Worm (Caenorhabditis elegans) whole organism, young adult: ENCODE results near the gene epg-4.

Experiments used
- B0019.2 ChIP-seq: fragments of 200-800 bp; sonication (Bioruptor generic); conservative IDR thresholded peaks from 2 replicates; pipeline ENCODE4 v1.3.6; 2022; ENCODE audit warnings: missing genetic modification reagents, missing genetic modification characterization, missing compliant biosample characterization
- C17E4.6 ChIP-seq: fragments of 200-800 bp; sonication (Bioruptor generic); IDR thresholded peaks from 2 replicates; pipeline ENCODE4 v1.3.6; 2022; ENCODE audit warnings: missing genetic modification reagents, missing genetic modification characterization, missing compliant biosample characterization
- D2030.7 ChIP-seq: fragments of 200-800 bp; sonication (Bioruptor generic); IDR thresholded peaks from 2 replicates; pipeline ENCODE4 v1.3.6; 2022; ENCODE audit warnings: missing genetic modification reagents, missing genetic modification characterization, missing compliant biosample characterization
- F22D6.2 ChIP-seq: sonication (generic microtip); optimal IDR thresholded peaks from 2 replicates; lab custom pipeline; 2016; ENCODE audit warnings: mild to moderate bottlenecking, missing genetic modification characterization, missing compliant biosample characterization
- F33H1.4 ChIP-seq: fragments of 200-800 bp; sonication (Bioruptor generic); IDR thresholded peaks from 2 replicates; pipeline ENCODE4 v1.3.6; 2022; ENCODE audit warnings: missing genetic modification reagents, missing genetic modification characterization, missing compliant biosample characterization
- F39B2.1 ChIP-seq: fragments of 200-800 bp; sonication (Bioruptor generic); IDR thresholded peaks from 2 replicates; pipeline ENCODE4 v1.3.6; 2022; ENCODE audit warnings: missing genetic modification reagents, missing genetic modification characterization, missing compliant biosample characterization
- K12H6.12 ChIP-seq: fragments of 200-800 bp; sonication (Bioruptor generic); optimal IDR thresholded peaks from 2 replicates; lab custom pipeline; 2018; ENCODE audit warnings: mild to moderate bottlenecking, missing genetic modification characterization, missing compliant biosample characterization
- Y53G8AR.9 ChIP-seq: fragments of 200-800 bp; sonication (Bioruptor generic); conservative IDR thresholded peaks from 2 replicates; pipeline ENCODE4 v1.3.6; 2022; ENCODE audit warnings: missing genetic modification reagents, missing genetic modification characterization, missing compliant biosample characterization
- Y56A3A.18 ChIP-seq: fragments of 200-800 bp; sonication (Bioruptor generic); IDR thresholded peaks from 2 replicates; pipeline ENCODE4 v1.3.6; 2022; ENCODE audit warnings: missing genetic modification reagents, missing genetic modification characterization, missing compliant biosample characterization
- Y67H2A.10 ChIP-seq: fragments of 200-800 bp; sonication (Bioruptor generic); conservative IDR thresholded peaks from 2 replicates; pipeline ENCODE4 v1.3.6; 2022; ENCODE audit warnings: missing genetic modification reagents, missing genetic modification characterization, missing compliant biosample characterization
- akir-1 ChIP-seq: fragments of 200-800 bp; sonication (Bioruptor generic); optimal IDR thresholded peaks from 2 replicates; lab custom pipeline; 2018; ENCODE audit warnings: mild to moderate bottlenecking, missing genetic modification characterization, moderate library complexity, missing compliant biosample characterization
- aptf-2 ChIP-seq: fragments of 200-800 bp; sonication (Bioruptor generic); conservative IDR thresholded peaks from 2 replicates; pipeline ENCODE4 v1.3.6; 2022; ENCODE audit warnings: missing genetic modification reagents, missing genetic modification characterization, missing compliant biosample characterization
- atf-7 ChIP-seq: sonication (generic microtip); optimal IDR thresholded peaks from 2 replicates; lab custom pipeline; 2017; ENCODE audit warnings: mild to moderate bottlenecking, missing genetic modification characterization, missing compliant biosample characterization
- athp-1 ChIP-seq: sonication (generic microtip); optimal IDR thresholded peaks from 2 replicates; lab custom pipeline; 2017; ENCODE audit warnings: mild to moderate bottlenecking, missing genetic modification characterization, missing compliant biosample characterization
- attf-3 ChIP-seq: fragments of 200-800 bp; sonication (Bioruptor generic); conservative IDR thresholded peaks from 2 replicates; pipeline ENCODE4 v1.3.6; 2022; ENCODE audit warnings: missing genetic modification reagents, missing genetic modification characterization, missing compliant biosample characterization
- attf-5 ChIP-seq: fragments of 200-800 bp; sonication (Bioruptor generic); optimal IDR thresholded peaks from 2 replicates; lab custom pipeline; 2018; ENCODE audit warnings: mild to moderate bottlenecking, missing genetic modification characterization, missing compliant biosample characterization
- attf-6 ChIP-seq: fragments of 200-800 bp; sonication (Bioruptor generic); IDR thresholded peaks from 2 replicates; pipeline ENCODE4 v1.3.6; 2022; ENCODE audit warnings: missing genetic modification reagents, missing genetic modification characterization, missing compliant biosample characterization
- cebp-2 ChIP-seq: fragments of 200-800 bp; sonication (Bioruptor generic); IDR thresholded peaks from 2 replicates; pipeline ENCODE4 v1.3.6; 2022; ENCODE audit warnings: missing genetic modification characterization, missing compliant biosample characterization
- ceh-100 ChIP-seq: fragments of 200-800 bp; sonication (Bioruptor generic); IDR thresholded peaks from 2 replicates; pipeline ENCODE4 v1.3.6; 2022; ENCODE audit warnings: missing genetic modification reagents, missing genetic modification characterization, missing compliant biosample characterization
- efl-1 ChIP-seq: fragments of 150-350 bp; optimal IDR thresholded peaks from 2 replicates; lab custom pipeline; 2014; ENCODE audit warnings: missing biosample characterization, missing genetic modification reagents, missing genetic modification characterization
- hmg-1.2 ChIP-seq: fragments of 200-800 bp; sonication (Bioruptor generic); IDR thresholded peaks from 2 replicates; pipeline ENCODE4 v1.3.6; 2022; ENCODE audit warnings: missing genetic modification reagents, missing genetic modification characterization, missing compliant biosample characterization
- hmg-20 ChIP-seq: fragments of 200-800 bp; sonication (Bioruptor generic); IDR thresholded peaks from 2 replicates; pipeline ENCODE4 v1.3.6; 2022; ENCODE audit warnings: missing genetic modification reagents, missing genetic modification characterization, missing compliant biosample characterization
- lag-1 ChIP-seq: fragments of 200-800 bp; sonication (Bioruptor generic); IDR thresholded peaks from 2 replicates; pipeline ENCODE4 v1.3.6; 2022; ENCODE audit warnings: missing genetic modification reagents, missing genetic modification characterization, missing compliant biosample characterization
- lir-1 ChIP-seq: fragments of 200-800 bp; sonication (Bioruptor generic); conservative IDR thresholded peaks from 2 replicates; pipeline ENCODE4 v1.3.6; 2022; ENCODE audit warnings: missing genetic modification reagents, missing genetic modification characterization, missing compliant biosample characterization
- lsl-1 ChIP-seq: fragments of 200-800 bp; sonication (Bioruptor generic); optimal IDR thresholded peaks from 2 replicates; lab custom pipeline; 2018; ENCODE audit warnings: mild to moderate bottlenecking, missing genetic modification characterization, moderate library complexity, missing compliant biosample characterization
- madf-3 ChIP-seq: fragments of 200-800 bp; sonication (Bioruptor generic); IDR thresholded peaks from 2 replicates; pipeline ENCODE4 v1.3.6; 2022; ENCODE audit warnings: missing genetic modification reagents, missing genetic modification characterization, missing compliant biosample characterization
- mxl-1 ChIP-seq: sonication (generic microtip); optimal IDR thresholded peaks from 2 replicates; lab custom pipeline; 2016; ENCODE audit warnings: missing genetic modification characterization, missing compliant biosample characterization
- nfya-1 ChIP-seq: sonication (generic microtip); optimal IDR thresholded peaks from 2 replicates; lab custom pipeline; 2017; ENCODE audit warnings: antibody characterized with exemption, missing compliant biosample characterization, missing genetic modification characterization, borderline replicate concordance; ENCODE audit not compliant: insufficient read depth
- nfya-2 ChIP-seq: fragments of 200-800 bp; sonication (Bioruptor generic); IDR thresholded peaks from 2 replicates; pipeline ENCODE4 v1.3.6; 2022; ENCODE audit warnings: missing genetic modification reagents, missing genetic modification characterization, missing compliant biosample characterization
- nhr-120 ChIP-seq: fragments of 200-800 bp; sonication (Bioruptor generic); IDR thresholded peaks from 2 replicates; pipeline ENCODE4 v1.3.6; 2022; ENCODE audit warnings: missing genetic modification characterization, missing compliant biosample characterization
- nhr-27 ChIP-seq: fragments of 200-800 bp; sonication (Bioruptor generic); optimal IDR thresholded peaks from 2 replicates; lab custom pipeline; 2018; ENCODE audit warnings: mild to moderate bottlenecking, missing genetic modification characterization, moderate library complexity, missing compliant biosample characterization
- pbrm-1 ChIP-seq: fragments of 200-800 bp; sonication (Bioruptor generic); IDR thresholded peaks from 2 replicates; pipeline ENCODE4 v1.3.6; 2022; ENCODE audit warnings: missing genetic modification reagents, missing genetic modification characterization, missing compliant biosample characterization
- snpc-1.1 ChIP-seq: sonication (generic microtip); optimal IDR thresholded peaks from 2 replicates; lab custom pipeline; 2017; ENCODE audit warnings: missing genetic modification characterization, mild to moderate bottlenecking, missing compliant biosample characterization, antibody characterized with exemption, moderate library complexity, missing genotype, missing genetic modification reagents; ENCODE audit not compliant: insufficient read depth
- somi-1 ChIP-seq: fragments of 200-800 bp; sonication (Bioruptor generic); optimal IDR thresholded peaks from 2 replicates; lab custom pipeline; 2018; ENCODE audit warnings: mild to moderate bottlenecking, missing genetic modification characterization, missing compliant biosample characterization
- zfh-2 ChIP-seq: fragments of 200-800 bp; sonication (Bioruptor generic); conservative IDR thresholded peaks from 2 replicates; pipeline ENCODE4 v1.3.6; 2022; ENCODE audit warnings: missing genetic modification reagents, missing genetic modification characterization, missing compliant biosample characterization
- ztf-22 ChIP-seq: fragments of 200-800 bp; sonication (Bioruptor generic); optimal IDR thresholded peaks from 2 replicates; lab custom pipeline; 2018; ENCODE audit warnings: mild to moderate bottlenecking, missing genetic modification characterization, moderate library complexity, missing compliant biosample characterization
- ztf-28 ChIP-seq: fragments of 200-800 bp; sonication (Bioruptor generic); IDR thresholded peaks from 2 replicates; pipeline ENCODE4 v1.3.6; 2022; ENCODE audit warnings: missing genetic modification reagents, missing genetic modification characterization, missing compliant biosample characterization

Gene epg-4

DNA sequence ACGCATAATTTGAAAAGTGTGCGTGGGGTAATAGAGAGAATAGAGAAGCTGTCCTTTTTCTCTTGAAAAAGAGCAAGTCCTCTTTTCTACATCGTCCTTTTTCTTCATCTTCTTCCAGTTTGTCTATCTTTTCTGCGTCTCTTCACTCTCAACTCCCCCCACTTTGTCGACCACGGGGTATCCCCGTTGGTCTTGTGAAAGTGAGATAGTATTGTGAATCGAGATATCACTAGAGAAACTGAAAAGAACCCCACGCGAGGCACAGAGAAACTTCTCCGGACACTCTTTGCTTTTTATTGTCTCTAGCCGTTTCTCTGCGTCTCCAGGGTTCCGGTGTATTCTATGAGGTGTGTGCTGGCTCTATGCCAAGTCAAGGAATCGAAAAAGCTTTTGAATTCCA is 26.3 kb upstream of the epg-4 start (continued):
- TF ChIP-seq nfya-1 (tag; lab: Kevin White, UChicago) (no peak), D2030.7 (GFP tag; lab: Robert Waterston, UW) (no peak), nhr-120 (GFP tag; lab: Robert Waterston, UW) (no peak), attf-6 (GFP tag; lab: Robert Waterston, UW) (no peak), Y67H2A.10 (GFP tag; lab: Robert Waterston, UW) (peak; percentile 42; the same call in 1 of the 2 replicates), cebp-2 (no peak), lsl-1 (GFP tag; lab: Kevin White, UChicago) (peak; percentile 3), efl-1 (GFP tag; lab: Kevin White, UChicago) (no peak), athp-1 (peak; percentile 18), hmg-1.2 (peak; percentile 94), F22D6.2 (tag; lab: Kevin White, UChicago) (peak; percentile 3), ztf-22 (GFP tag; lab: Kevin White, UChicago) (no peak), somi-1 (GFP tag; lab: Kevin White, UChicago) (peak; percentile 80), nfya-2 (GFP tag; lab: Robert Waterston, UW) (no peak), hmg-20 (GFP tag; lab: Robert Waterston, UW) (no peak), F39B2.1 (GFP tag; lab: Robert Waterston, UW) (0 out of 2 replicates have a peak, but pooled peaks have one; percentile 43), mxl-1 (tag; lab: Kevin White, UChicago) (no peak), nhr-27 (tag; lab: Kevin White, UChicago) (no peak), F33H1.4 (GFP tag; lab: Robert Waterston, UW) (peak; percentile 25; the same call in 1 of the 2 replicates), attf-3 (GFP tag; lab: Robert Waterston, UW) (peak; percentile 49), attf-5 (GFP tag; lab: Kevin White, UChicago) (peak; percentile 80), Y53G8AR.9 (peak; percentile 59), lir-1 (GFP tag; lab: Robert Waterston, UW) (peak; percentile 33; the same call in 1 of the 2 replicates), B0019.2 (GFP tag; lab: Robert Waterston, UW) (no peak), aptf-2 (GFP tag; lab: Robert Waterston, UW) (no peak), lag-1 (GFP tag; lab: Robert Waterston, UW) (no peak), snpc-1.1 (tag; lab: Kevin White, UChicago) (no peak), ceh-100 (GFP tag; lab: Robert Waterston, UW) (0 out of 2 replicates have a peak, but pooled peaks have one; percentile 44), pbrm-1 (GFP tag; lab: Robert Waterston, UW) (peak; percentile 82), C17E4.6 (GFP tag; lab: Robert Waterston, UW) (0 out of 2 replicates have a peak, but pooled peaks have one; percentile 19), Y56A3A.18 (GFP tag; lab: Robert Waterston, UW) (0 out of 2 replicates have a peak, but pooled peaks have one; percentile 50), ztf-28 (GFP tag; lab: Robert Waterston, UW) (no peak), akir-1 (GFP tag; lab: Kevin White, UChicago) (no peak), atf-7 (tag; lab: Kevin White, UChicago) (peak; percentile 94), K12H6.12 (tag; lab: Kevin White, UChicago) (peak; percentile 94), zfh-2 (GFP tag; lab: Robert Waterston, UW) (peak; percentile 81)
- TF ChIP-seq, all 124 proteins: peak for 61

DNA sequence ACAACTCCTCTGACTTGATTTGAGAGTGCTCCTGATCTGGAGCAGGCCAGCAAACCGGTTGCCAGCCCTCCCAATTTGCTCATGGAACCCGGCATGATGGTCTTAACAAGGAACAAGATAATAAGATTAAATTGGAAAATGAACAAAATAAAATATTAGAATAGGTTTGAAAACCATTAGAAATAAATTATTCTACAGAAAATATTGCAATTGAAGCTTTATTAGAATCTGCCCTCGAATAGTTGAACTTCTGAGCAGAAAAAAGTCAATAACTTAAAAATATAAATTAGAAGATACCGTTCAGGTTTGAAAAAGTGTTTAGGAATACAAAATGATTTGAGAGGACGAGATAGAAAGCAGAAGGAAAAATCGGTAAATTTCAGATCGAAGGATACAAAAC is 23.3 kb upstream of the epg-4 start, which contains the start of gene nuo-4:
TSS of gene nuo-4 (minus strand) at position 101 of the 400 bp plus-strand sequence.
- peak; percentile 73; the same call in 1 of the 2 replicates for TF ChIP-seq madf-3 (GFP tag; lab: Robert Waterston, UW)
- no peak for TF ChIP-seq aptf-2 (GFP tag; lab: Robert Waterston, UW)
